Worm (Caenorhabditis elegans) whole organism, late embryonic: ENCODE results near the gene srd-49.
A peak's percentile ranks its signal among the peaks of the same experiment; 100 is the strongest.

Experiments used
- C38D4.7 ChIP-seq: fragments of 200-800 bp; sonication (Bioruptor generic); optimal IDR thresholded peaks from 2 replicates; lab custom pipeline; 2018; ENCODE audit warnings: mild to moderate bottlenecking, missing genetic modification characterization, moderate library complexity, missing compliant biosample characterization
- F13H6.1 ChIP-seq: sonication (generic microtip); optimal IDR thresholded peaks from 2 replicates; lab custom pipeline; 2016; ENCODE audit warnings: missing genetic modification characterization, missing compliant biosample characterization
- T23F11.4 ChIP-seq: fragments of 200-800 bp; sonication (Bioruptor generic); optimal IDR thresholded peaks from 2 replicates; lab custom pipeline; 2018; ENCODE audit warnings: mild to moderate bottlenecking, missing genetic modification characterization, missing compliant biosample characterization
- Y22D7AL.16 ChIP-seq: sonication (generic microtip); optimal IDR thresholded peaks from 2 replicates; lab custom pipeline; 2016; ENCODE audit warnings: missing genetic modification characterization, missing compliant biosample characterization
- ama-1 ChIP-seq: fragments of 150-350 bp; optimal IDR thresholded peaks from 2 replicates; lab custom pipeline; 2014
- ceh-19 ChIP-seq: fragments of 200-800 bp; sonication (Bioruptor generic); optimal IDR thresholded peaks from 2 replicates; lab custom pipeline; 2018; ENCODE audit warnings: mild to moderate bottlenecking, missing genetic modification characterization, missing compliant biosample characterization
- ceh-2 ChIP-seq: sonication (generic microtip); optimal IDR thresholded peaks from 2 replicates; lab custom pipeline; 2016; ENCODE audit warnings: missing genotype, missing genetic modification characterization, missing compliant biosample characterization
- ceh-24 ChIP-seq: sonication (generic microtip); optimal IDR thresholded peaks from 2 replicates; lab custom pipeline; 2016; ENCODE audit warnings: mild to moderate bottlenecking, missing genetic modification characterization, missing compliant biosample characterization
- ceh-30 ChIP-seq: fragments of 150-350 bp; optimal IDR thresholded peaks from 2 replicates; lab custom pipeline; 2014; ENCODE audit warnings: missing biosample characterization, missing genetic modification characterization
- ceh-31 ChIP-seq: sonication (generic microtip); optimal IDR thresholded peaks from 2 replicates; lab custom pipeline; 2016; ENCODE audit warnings: missing genetic modification characterization, missing compliant biosample characterization
- ceh-34 ChIP-seq: sonication (generic microtip); optimal IDR thresholded peaks from 2 replicates; lab custom pipeline; 2016; ENCODE audit warnings: mild to moderate bottlenecking, missing genetic modification characterization, missing compliant biosample characterization
- ceh-45 ChIP-seq: fragments of 200-800 bp; sonication (Bioruptor generic); IDR thresholded peaks from 2 replicates; pipeline ENCODE4 v1.3.6; 2022; ENCODE audit warnings: missing genetic modification reagents, missing genetic modification characterization, missing compliant biosample characterization
- ceh-6 ChIP-seq: fragments of 200-800 bp; sonication (Bioruptor generic); optimal IDR thresholded peaks from 2 replicates; lab custom pipeline; 2018; ENCODE audit warnings: mild to moderate bottlenecking, missing genetic modification characterization, missing compliant biosample characterization
- che-1 ChIP-seq: sonication (generic microtip); optimal IDR thresholded peaks from 2 replicates; lab custom pipeline; 2016; ENCODE audit warnings: mild to moderate bottlenecking, missing genetic modification characterization, missing compliant biosample characterization
- dmd-4 ChIP-seq: sonication (generic microtip); optimal IDR thresholded peaks from 2 replicates; lab custom pipeline; 2016; ENCODE audit warnings: borderline replicate concordance, missing genetic modification characterization, missing compliant biosample characterization
- elt-4 ChIP-seq: sonication (generic microtip); optimal IDR thresholded peaks from 2 replicates; lab custom pipeline; 2016; ENCODE audit warnings: missing genetic modification characterization, missing compliant biosample characterization
- eyg-1 ChIP-seq: sonication (generic microtip); optimal IDR thresholded peaks from 2 replicates; lab custom pipeline; 2016; ENCODE audit warnings: missing genotype, missing genetic modification characterization, missing compliant biosample characterization
- fax-1 ChIP-seq: sonication (generic microtip); optimal IDR thresholded peaks from 2 replicates; lab custom pipeline; 2016; ENCODE audit warnings: missing genotype, missing genetic modification characterization, missing compliant biosample characterization
- fkh-10 ChIP-seq: fragments of 150-350 bp; optimal IDR thresholded peaks from 2 replicates; lab custom pipeline; 2014; ENCODE audit warnings: missing biosample characterization, missing genetic modification reagents, missing genetic modification characterization
- hlh-15 ChIP-seq: sonication (generic microtip); optimal IDR thresholded peaks from 2 replicates; lab custom pipeline; 2016; ENCODE audit warnings: missing genetic modification characterization, missing compliant biosample characterization
- hlh-30 ChIP-seq: sonication (generic microtip); optimal IDR thresholded peaks from 2 replicates; lab custom pipeline; 2017; ENCODE audit warnings: antibody characterized with exemption, missing genetic modification characterization, missing compliant biosample characterization; ENCODE audit not compliant: insufficient read depth
- hlh-6 ChIP-seq: sonication (generic microtip); optimal IDR thresholded peaks from 2 replicates; lab custom pipeline; 2016; ENCODE audit warnings: missing genotype, missing genetic modification characterization, missing compliant biosample characterization
- hlh-8 ChIP-seq: sonication (generic microtip); optimal IDR thresholded peaks from 2 replicates; lab custom pipeline; 2016; ENCODE audit warnings: missing genotype, missing genetic modification characterization, missing compliant biosample characterization
- madf-2 ChIP-seq: sonication (generic microtip); optimal IDR thresholded peaks from 2 replicates; lab custom pipeline; 2017; ENCODE audit warnings: missing genetic modification characterization, missing compliant biosample characterization
- mec-3 ChIP-seq: sonication (generic microtip); optimal IDR thresholded peaks from 2 replicates; lab custom pipeline; 2016; ENCODE audit warnings: borderline replicate concordance, missing genetic modification characterization, missing compliant biosample characterization
- nhr-232 ChIP-seq: sonication (generic microtip); optimal IDR thresholded peaks from 2 replicates; lab custom pipeline; 2016; ENCODE audit warnings: missing genetic modification characterization, missing compliant biosample characterization
- npax-4 ChIP-seq: sonication (generic microtip); optimal IDR thresholded peaks from 2 replicates; lab custom pipeline; 2016; ENCODE audit warnings: missing genetic modification characterization, missing compliant biosample characterization
- odd-2 ChIP-seq: sonication (generic microtip); optimal IDR thresholded peaks from 2 replicates; lab custom pipeline; 2017; ENCODE audit warnings: antibody characterized with exemption, mild to moderate bottlenecking, missing genetic modification characterization, missing compliant biosample characterization
- pag-3 ChIP-seq: sonication (generic microtip); optimal IDR thresholded peaks from 2 replicates; lab custom pipeline; 2016; ENCODE audit warnings: missing compliant biosample characterization, missing genetic modification characterization, borderline replicate concordance
- pax-1 ChIP-seq: fragments of 150-350 bp; optimal IDR thresholded peaks from 2 replicates; lab custom pipeline; 2014; ENCODE audit warnings: missing biosample characterization, missing genetic modification characterization
- syd-9 ChIP-seq: sonication (generic microtip); optimal IDR thresholded peaks from 2 replicates; lab custom pipeline; 2016; ENCODE audit warnings: mild to moderate bottlenecking, missing genetic modification characterization, moderate library complexity, missing compliant biosample characterization
- tbx-2 ChIP-seq: sonication (generic microtip); optimal IDR thresholded peaks from 2 replicates; lab custom pipeline; 2016; ENCODE audit warnings: missing genetic modification characterization, missing compliant biosample characterization
- tbx-7 ChIP-seq: sonication (generic microtip); optimal IDR thresholded peaks from 2 replicates; lab custom pipeline; 2016; ENCODE audit warnings: missing genotype, missing genetic modification characterization, missing compliant biosample characterization
- ttx-3 ChIP-seq: sonication (generic microtip); optimal IDR thresholded peaks from 2 replicates; lab custom pipeline; 2016; ENCODE audit warnings: missing genetic modification reagents, missing genetic modification characterization, missing compliant biosample characterization
- unc-42 ChIP-seq: sonication (generic microtip); optimal IDR thresholded peaks from 2 replicates; lab custom pipeline; 2016; ENCODE audit warnings: missing genotype, missing genetic modification characterization, missing compliant biosample characterization
- unc-55 ChIP-seq: sonication (generic microtip); optimal IDR thresholded peaks from 2 replicates; lab custom pipeline; 2017; ENCODE audit warnings: missing biosample characterization, missing genetic modification reagents, missing genetic modification characterization
- zip-5 ChIP-seq: sonication (generic microtip); optimal IDR thresholded peaks from 2 replicates; lab custom pipeline; 2016; ENCODE audit warnings: missing genetic modification characterization, missing compliant biosample characterization
- ztf-16 ChIP-seq: sonication (generic microtip); optimal IDR thresholded peaks from 2 replicates; lab custom pipeline; 2017; ENCODE audit warnings: missing genetic modification characterization, missing compliant biosample characterization

The srd-49 gene

DNA sequence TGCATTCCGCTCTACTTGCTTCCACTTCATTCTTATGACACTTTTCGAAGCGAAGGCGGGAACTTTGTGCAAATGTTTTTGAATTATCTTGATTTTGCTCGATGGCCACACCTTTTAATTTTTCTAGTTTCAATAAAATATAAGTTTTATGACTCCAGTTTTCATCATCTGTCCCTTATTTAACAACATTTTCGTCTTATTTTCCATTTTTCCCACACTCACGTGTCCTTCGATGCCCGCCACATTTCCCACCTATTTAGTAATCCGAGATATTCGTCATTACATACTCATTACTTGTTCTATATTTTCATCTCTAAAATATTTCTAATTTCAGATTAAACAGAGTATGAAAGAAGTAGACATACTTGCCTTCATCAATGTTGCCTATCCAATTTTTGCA lies at the start of gene srd-49:
TSS of gene srd-49 (plus strand) at position 301 of the 400 bp plus-strand sequence.
- TF ChIP-seq unc-55 (GFP tag; lab: Kevin White, UChicago) (no peak), F13H6.1 (no peak), ama-1 (lab: Kevin White, UChicago) (no peak), syd-9 (tag; lab: Kevin White, UChicago) (no peak)

DNA sequence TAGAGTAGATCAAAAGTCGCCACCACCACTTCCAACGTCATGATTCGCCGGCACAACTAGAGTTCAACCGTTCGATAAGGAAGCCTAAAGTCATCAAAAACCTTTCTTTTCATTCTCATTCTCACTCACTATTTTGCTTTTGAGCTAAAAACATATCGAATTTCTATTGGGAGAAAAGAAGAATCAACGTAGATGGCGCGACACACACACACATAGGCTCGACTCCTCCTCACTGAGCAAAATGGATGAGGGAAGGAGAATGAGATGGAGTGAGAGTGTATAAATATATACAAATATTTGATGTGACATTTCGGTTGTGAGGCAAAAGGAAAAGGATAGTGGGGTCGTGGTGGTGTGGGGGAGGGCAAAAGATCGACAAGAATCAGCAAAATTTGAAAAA lies 49.7 kb upstream of the srd-49 start:
- TF ChIP-seq fax-1 (no peak), pag-3 (tag; lab: Kevin White, UChicago) (no peak), hlh-15 (tag; lab: Kevin White, UChicago) (no peak), ceh-34 (tag; lab: Kevin White, UChicago) (peak; percentile 68), eyg-1 (tag; lab: Kevin White, UChicago) (no peak), ceh-19 (GFP tag; lab: Kevin White, UChicago) (peak; percentile 58)

DNA sequence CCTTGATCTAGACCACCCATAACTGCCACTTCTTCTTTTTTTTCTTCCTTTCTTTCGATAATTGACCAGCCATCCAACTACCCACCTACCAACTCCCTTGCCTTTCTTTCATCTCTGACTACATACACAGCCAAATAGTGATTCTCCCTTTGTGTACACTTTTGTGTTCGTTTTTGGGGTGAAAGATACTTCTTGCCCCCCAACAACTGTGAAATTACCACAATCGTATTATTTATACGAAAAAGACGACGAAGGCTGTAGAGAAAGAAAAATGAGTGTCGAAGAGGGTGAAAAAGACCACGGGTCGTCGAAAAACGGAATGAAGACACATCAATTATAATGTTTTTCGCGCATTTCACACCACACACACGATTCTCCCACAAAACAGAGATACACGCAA lies 48.0 kb upstream of the srd-49 start:
- TF ChIP-seq ceh-31 (no peak), pax-1 (tag; lab: Kevin White, UChicago) (no peak), hlh-6 (no peak), tbx-7 (tag; lab: Kevin White, UChicago) (no peak), nhr-232 (no peak), T23F11.4 (GFP tag; lab: Kevin White, UChicago) (no peak), mec-3 (tag; lab: Kevin White, UChicago) (no peak), unc-42 (tag; lab: Kevin White, UChicago) (no peak), che-1 (no peak)

DNA sequence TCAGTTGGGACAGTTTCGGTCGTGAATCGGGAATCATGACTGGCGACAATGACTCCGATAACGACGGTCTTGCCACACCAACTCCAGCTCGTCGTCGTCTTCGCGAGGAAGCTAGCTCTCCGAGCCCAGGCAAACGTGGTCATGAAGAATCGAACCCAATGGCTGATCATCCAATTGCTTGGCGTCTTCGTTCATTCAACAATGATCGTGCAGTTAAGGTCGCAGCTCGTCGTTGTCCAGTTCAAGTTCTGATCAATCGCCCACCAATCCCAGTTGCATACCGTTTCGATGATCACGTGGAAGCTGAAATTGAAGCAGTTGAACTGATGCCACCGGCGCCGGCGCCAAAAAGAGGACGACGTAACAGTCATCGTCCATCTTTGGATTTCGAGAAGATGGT lies 47.3 kb upstream of the srd-49 start:
- TF ChIP-seq unc-55 (GFP tag; lab: Kevin White, UChicago) (no peak), tbx-2 (tag; lab: Kevin White, UChicago) (no peak), zip-5 (tag; lab: Kevin White, UChicago) (no peak), ceh-30 (no peak), hlh-8 (tag; lab: Kevin White, UChicago) (no peak), ceh-34 (tag; lab: Kevin White, UChicago) (no peak), odd-2 (tag; lab: Kevin White, UChicago) (no peak), T23F11.4 (GFP tag; lab: Kevin White, UChicago) (no peak), elt-4 (tag; lab: Kevin White, UChicago) (no peak)
- TF ChIP-seq, all 69 proteins: peak for 0

DNA sequence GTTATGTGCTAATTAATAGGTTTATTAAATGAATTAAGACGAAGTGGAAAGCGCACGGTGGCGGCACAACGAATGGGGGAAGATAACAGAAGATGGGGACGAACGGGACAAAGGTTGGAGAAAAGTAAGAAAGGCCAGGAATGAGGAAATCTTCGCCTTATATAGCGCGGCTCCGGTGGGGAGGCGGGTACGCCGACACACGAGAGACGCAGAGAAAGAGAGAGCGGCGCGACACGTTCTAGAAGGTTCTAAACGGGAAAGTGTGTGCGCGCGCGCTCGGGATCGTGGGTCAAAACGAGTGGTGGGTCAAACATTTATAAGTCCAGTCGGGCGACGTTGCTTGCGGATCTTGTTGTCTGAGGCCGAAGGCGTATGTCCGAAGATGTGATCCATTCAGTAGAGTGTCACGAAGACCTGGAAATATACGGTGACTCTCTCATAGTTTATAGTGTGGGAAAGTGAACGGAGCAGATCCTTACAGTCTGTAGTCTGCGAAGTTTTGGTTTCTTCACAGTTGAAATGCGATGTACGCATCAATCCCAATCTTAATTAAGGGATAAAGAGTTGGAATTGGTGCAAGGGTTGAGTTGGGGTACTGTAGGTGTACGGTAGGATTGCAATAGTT lies 45.2 kb upstream of the srd-49 start:
- TF ChIP-seq ceh-45 (GFP tag; lab: Robert Waterston, UW), result 0 out of 2 replicates have a peak, but pooled peaks have one; percentile 33

DNA sequence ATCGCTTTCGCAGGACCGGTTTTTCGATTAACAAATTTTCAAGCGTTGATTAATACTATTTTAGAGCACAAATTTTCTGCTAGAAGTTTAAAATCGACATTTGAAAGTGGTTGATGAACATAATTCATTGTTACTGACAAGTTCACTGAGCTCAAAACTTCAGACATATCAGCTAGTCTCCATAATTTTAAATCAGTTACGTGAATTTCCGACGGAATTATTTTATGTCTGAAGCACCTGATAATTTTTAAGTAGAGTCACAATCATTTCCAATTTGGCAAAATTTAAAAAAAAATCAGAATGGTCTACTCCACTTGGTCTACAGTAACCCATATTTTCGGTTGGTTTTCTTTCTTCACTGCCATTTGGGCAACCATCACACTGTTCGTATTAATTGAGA lies 42.6 kb upstream of the srd-49 start, which contains the start of gene str-118:
TSS of gene str-118 (plus strand) at position 301 of the 400 bp plus-strand sequence.
- TF ChIP-seq C38D4.7 (GFP tag; lab: Kevin White, UChicago) (no peak), unc-42 (tag; lab: Kevin White, UChicago) (no peak), ceh-6 (GFP tag; lab: Kevin White, UChicago) (no peak), ceh-34 (tag; lab: Kevin White, UChicago) (no peak), odd-2 (tag; lab: Kevin White, UChicago) (no peak), hlh-30 (tag; lab: Kevin White, UChicago) (no peak), madf-2 (tag; lab: Kevin White, UChicago) (no peak), mec-3 (tag; lab: Kevin White, UChicago) (no peak), ztf-16 (tag; lab: Kevin White, UChicago) (no peak), ttx-3 (no peak), dmd-4 (tag; lab: Kevin White, UChicago) (no peak), npax-4 (tag; lab: Kevin White, UChicago) (no peak), Y22D7AL.16 (no peak), fkh-10 (GFP tag; lab: Kevin White, UChicago) (no peak), ceh-2 (tag; lab: Kevin White, UChicago) (no peak), pax-1 (tag; lab: Kevin White, UChicago) (no peak), ceh-24 (tag; lab: Kevin White, UChicago) (no peak)
